Fruit fly (Drosophila melanogaster) whole organism, adult: Measurements from ENCODE around the gene CG42758.

Experiments
- CG12768 ChIP-seq: fragments of 200-800 bp; sonication (Bioruptor generic); optimal IDR thresholded peaks from 2 replicates; lab custom pipeline; 2017; ENCODE audit warnings: missing biosample characterization, missing genetic modification characterization, mild to moderate bottlenecking, moderate library complexity, missing genetic modification reagents
- CG33017 ChIP-seq: fragments of 200-800 bp; sonication (Bioruptor generic); optimal IDR thresholded peaks from 2 replicates; lab custom pipeline; 2018; ENCODE audit warnings: missing biosample characterization, mild to moderate bottlenecking, missing genetic modification characterization, moderate library complexity
- Clk ChIP-seq: fragments of 200-800 bp; sonication (Bioruptor generic); optimal IDR thresholded peaks from 2 replicates; lab custom pipeline; 2017; ENCODE audit warnings: missing biosample characterization, missing genetic modification characterization
- cic ChIP-seq: fragments of 200-800 bp; sonication (Bioruptor generic); optimal IDR thresholded peaks from 2 replicates; lab custom pipeline; 2017; ENCODE audit warnings: missing biosample characterization, mild to moderate bottlenecking, missing genetic modification characterization, moderate library complexity
- kay ChIP-seq: fragments of 200-800 bp; sonication (Bioruptor generic); peaks from one replicate; lab custom pipeline; 2016; ENCODE audit warnings: missing biosample characterization, missing genetic modification characterization, borderline replicate concordance
- pad ChIP-seq: fragments of 200-800 bp; sonication (Bioruptor generic); optimal IDR thresholded peaks from 3 replicates; lab custom pipeline; 2017; ENCODE audit warnings: missing biosample characterization, missing genetic modification characterization, mild to moderate bottlenecking, moderate library complexity, missing genetic modification reagents

dm6 chr3L:14616085-14617026, 49.1 kb downstream of the CG42758 start:
- TF ChIP-seq pad (no peak), kay (GFP tag; lab: Kevin White, UChicago) (no peak), CG12768 (no peak), Clk (GFP tag; lab: Kevin White, UChicago) (no peak), cic (GFP tag; lab: Kevin White, UChicago) (no peak), CG33017 (tag; lab: Kevin White, UChicago) (no peak)
